Fruit fly (Drosophila melanogaster) whole organism, embryonic: ENCODE results near the gene CG2533.

Experiments
- ATbp ChIP-seq: fragments of 200-800 bp; sonication (Bioruptor generic); optimal IDR thresholded peaks from 2 replicates; lab custom pipeline; 2017; ENCODE audit warnings: missing biosample characterization, mild to moderate bottlenecking, missing genetic modification characterization, missing genetic modification reagents
- BtbVII ChIP-seq: fragments of 200-800 bp; sonication (Bioruptor generic); optimal IDR thresholded peaks from 3 replicates; lab custom pipeline; 2017; ENCODE audit warnings: missing biosample characterization, mild to moderate bottlenecking, missing genetic modification characterization
- CG1024 ChIP-seq: fragments of 200-800 bp; sonication (Bioruptor generic); IDR thresholded peaks from 2 replicates; pipeline ENCODE4 v1.3.6; 2022; ENCODE audit warnings: missing biosample characterization, missing genetic modification characterization
- CG10267 ChIP-seq: fragments of 200-800 bp; sonication (Bioruptor generic); optimal IDR thresholded peaks from 2 replicates; lab custom pipeline; 2018; ENCODE audit warnings: missing biosample characterization, mild to moderate bottlenecking, missing genetic modification characterization, moderate library complexity
- CG10565 ChIP-seq: fragments of 200-800 bp; sonication (Bioruptor generic); optimal IDR thresholded peaks from 3 replicates; lab custom pipeline; 2016; ENCODE audit warnings: missing biosample characterization, mild to moderate bottlenecking, missing genetic modification characterization
- CG11093 ChIP-seq: fragments of 200-800 bp; sonication (Bioruptor generic); IDR thresholded peaks from 3 replicates; pipeline ENCODE4 v1.3.6; 2022; ENCODE audit warnings: missing biosample characterization, missing genetic modification characterization
- CG11696 ChIP-seq: fragments of 200-800 bp; sonication (Bioruptor generic); IDR thresholded peaks from 2 replicates; pipeline ENCODE4 v1.3.6; 2022; ENCODE audit warnings: missing biosample characterization, missing genetic modification characterization
- CG12104 ChIP-seq: fragments of 200-800 bp; sonication (Bioruptor generic); optimal IDR thresholded peaks from 3 replicates; lab custom pipeline; 2016; ENCODE audit warnings: missing biosample characterization, missing genetic modification characterization
- CG12942 ChIP-seq: fragments of 200-800 bp; sonication (Bioruptor generic); optimal IDR thresholded peaks from 3 replicates; lab custom pipeline; 2016; ENCODE audit warnings: missing biosample characterization, missing genetic modification characterization
- CG14965 ChIP-seq: fragments of 200-800 bp; sonication (Bioruptor generic); optimal IDR thresholded peaks from 2 replicates; lab custom pipeline; 2016; ENCODE audit warnings: missing biosample characterization, missing genetic modification characterization, borderline replicate concordance
- CG15011 ChIP-seq: fragments of 200-800 bp; sonication (Bioruptor generic); optimal IDR thresholded peaks from 3 replicates; lab custom pipeline; 2018; ENCODE audit warnings: missing biosample characterization, mild to moderate bottlenecking, missing genetic modification characterization
- CG15696 ChIP-seq: fragments of 200-800 bp; sonication (Bioruptor generic); optimal IDR thresholded peaks from 2 replicates; lab custom pipeline; 2019; ENCODE audit warnings: missing biosample characterization, mild to moderate bottlenecking, missing genetic modification characterization, moderate library complexity
- CG16863 ChIP-seq: fragments of 200-800 bp; sonication (Bioruptor generic); optimal IDR thresholded peaks from 3 replicates; lab custom pipeline; 2016; ENCODE audit warnings: missing biosample characterization, missing genetic modification characterization
- CG31441 ChIP-seq: fragments of 200-800 bp; sonication (Bioruptor generic); IDR thresholded peaks from 2 replicates; pipeline ENCODE4 v1.3.6; 2022; ENCODE audit warnings: missing biosample characterization, missing genetic modification characterization
- CG3995 ChIP-seq: fragments of 200-800 bp; sonication (Bioruptor generic); optimal IDR thresholded peaks from 3 replicates; lab custom pipeline; 2016; ENCODE audit warnings: missing biosample characterization, missing genetic modification characterization
- CG42726 ChIP-seq: fragments of 200-800 bp; sonication (Bioruptor generic); IDR thresholded peaks from 2 replicates; pipeline ENCODE4 v1.3.6; 2022; ENCODE audit warnings: missing biosample characterization, missing genetic modification characterization; ENCODE audit not compliant: partially characterized antibody
- CG4282 ChIP-seq: fragments of 200-800 bp; sonication (Bioruptor generic); optimal IDR thresholded peaks from 2 replicates; lab custom pipeline; 2016; ENCODE audit warnings: missing biosample characterization, missing genetic modification characterization
- CG4707 ChIP-seq: fragments of 200-800 bp; sonication (Bioruptor generic); optimal IDR thresholded peaks from 2 replicates; lab custom pipeline; 2018; ENCODE audit warnings: missing biosample characterization, mild to moderate bottlenecking, missing genetic modification characterization, moderate library complexity
- CG6765 ChIP-seq: fragments of 200-800 bp; sonication (Bioruptor generic); optimal IDR thresholded peaks from 3 replicates; lab custom pipeline; 2017; ENCODE audit warnings: missing biosample characterization, mild to moderate bottlenecking, missing genetic modification characterization
- Chrac-16 ChIP-seq: fragments of 200-800 bp; sonication (Bioruptor generic); optimal IDR thresholded peaks from 3 replicates; lab custom pipeline; 2016; ENCODE audit warnings: missing biosample characterization, missing genetic modification characterization
- Doc3 ChIP-seq: fragments of 200-800 bp; sonication (Bioruptor generic); IDR thresholded peaks from 3 replicates; pipeline ENCODE4 v1.3.6; 2022; ENCODE audit warnings: missing biosample characterization, missing genetic modification characterization; ENCODE audit not compliant: partially characterized antibody
- Dref ChIP-seq: fragments of 200-800 bp; sonication (Bioruptor generic); IDR thresholded peaks from 2 replicates; pipeline ENCODE4 v1.3.6; 2022; ENCODE audit warnings: missing biosample characterization, missing genetic modification characterization
- HLH3B ChIP-seq: fragments of 200-800 bp; sonication (Bioruptor generic); IDR thresholded peaks from 2 replicates; pipeline ENCODE4 v1.3.6; 2022; ENCODE audit warnings: missing biosample characterization, missing genetic modification characterization
- Hsf ChIP-seq: fragments of 200-800 bp; sonication (Bioruptor generic); optimal IDR thresholded peaks from 3 replicates; lab custom pipeline; 2016; ENCODE audit warnings: missing biosample characterization, missing genetic modification characterization
- MESR4 ChIP-seq: fragments of 200-800 bp; sonication (Bioruptor generic); optimal IDR thresholded peaks from 2 replicates; lab custom pipeline; 2018; ENCODE audit warnings: missing biosample characterization, mild to moderate bottlenecking, missing genetic modification characterization, moderate library complexity
- Med ChIP-seq: fragments of 200-800 bp; sonication (Bioruptor generic); peaks from one replicate; lab custom pipeline; 2016; ENCODE audit warnings: missing biosample characterization, missing genetic modification characterization, mild to moderate bottlenecking, inconsistent platforms, moderate library complexity
- Meics ChIP-seq: fragments of 200-800 bp; sonication (Bioruptor generic); optimal IDR thresholded peaks from 2 replicates; lab custom pipeline; 2017; ENCODE audit warnings: missing biosample characterization, mild to moderate bottlenecking, missing genetic modification characterization
- Mrtf ChIP-seq: fragments of 200-800 bp; sonication (Bioruptor generic); IDR thresholded peaks from 3 replicates; pipeline ENCODE4 v1.3.6; 2022; ENCODE audit warnings: missing biosample characterization, missing genetic modification characterization
- NC2α ChIP-seq: fragments of 200-800 bp; sonication (Bioruptor generic); optimal IDR thresholded peaks from 2 replicates; lab custom pipeline; 2016; ENCODE audit warnings: missing biosample characterization, missing genetic modification characterization
- NfI ChIP-seq: fragments of 200-800 bp; sonication (Bioruptor generic); optimal IDR thresholded peaks from 3 replicates; lab custom pipeline; 2018; ENCODE audit warnings: missing biosample characterization, mild to moderate bottlenecking, missing genetic modification characterization, moderate library complexity
- Ravus ChIP-seq: fragments of 200-800 bp; sonication (Bioruptor generic); IDR thresholded peaks from 2 replicates; pipeline ENCODE4 v1.3.6; 2022; ENCODE audit warnings: missing biosample characterization, missing genetic modification characterization
- Sox102F ChIP-seq: fragments of 200-800 bp; sonication (Bioruptor generic); optimal IDR thresholded peaks from 2 replicates; lab custom pipeline; 2018; ENCODE audit warnings: missing biosample characterization, mild to moderate bottlenecking, missing genetic modification characterization, moderate library complexity
- Trl ChIP-seq, 3 experiments: fragments of >200 bp in 2 of 3; fragments of 200-800 bp in 1 of 3; sonication (Bioruptor generic) in 1 of 3; optimal IDR thresholded peaks; 2 replicates in 1 of 3; 3 replicates in 2 of 3; lab custom pipeline; 2016 to 2017; ENCODE audit warnings: missing biosample characterization in 1 of 3, missing genetic modification characterization in 1 of 3
- ase ChIP-seq: fragments of 200-800 bp; sonication (Bioruptor generic); IDR thresholded peaks from 3 replicates; pipeline ENCODE4 v1.3.6; 2022; ENCODE audit warnings: missing biosample characterization, missing genetic modification characterization
- bbx ChIP-seq: fragments of 200-800 bp; sonication (Bioruptor generic); IDR thresholded peaks from 2 replicates; pipeline ENCODE4 v1.3.6; 2022; ENCODE audit warnings: missing biosample characterization, missing genetic modification characterization; ENCODE audit not compliant: partially characterized antibody
- bowl ChIP-seq: fragments of 200-800 bp; sonication (Bioruptor generic); IDR thresholded peaks from 2 replicates; pipeline ENCODE4 v1.3.6; 2022; ENCODE audit warnings: missing biosample characterization, missing genetic modification characterization
- chn ChIP-seq: fragments of 200-800 bp; sonication (Bioruptor generic); optimal IDR thresholded peaks from 2 replicates; lab custom pipeline; 2016; ENCODE audit warnings: missing biosample characterization, missing genetic modification characterization
- dm ChIP-seq: fragments of 200-800 bp; sonication (Bioruptor generic); optimal IDR thresholded peaks from 3 replicates; lab custom pipeline; 2016; ENCODE audit warnings: missing biosample characterization, missing genetic modification characterization
- ewg ChIP-seq: fragments of 200-800 bp; sonication (Bioruptor generic); optimal IDR thresholded peaks from 3 replicates; lab custom pipeline; 2017; ENCODE audit warnings: mild to moderate bottlenecking, missing biosample characterization, missing genetic modification reagents, missing genetic modification characterization
- gcm2 ChIP-seq: fragments of 200-800 bp; sonication (Bioruptor generic); optimal IDR thresholded peaks from 2 replicates; lab custom pipeline; 2016; ENCODE audit warnings: missing biosample characterization, missing genetic modification characterization
- gfzf ChIP-seq: fragments of 200-800 bp; sonication (Bioruptor generic); optimal IDR thresholded peaks from 2 replicates; lab custom pipeline; 2016; ENCODE audit warnings: missing biosample characterization, mild to moderate bottlenecking, missing genetic modification characterization, moderate library complexity
- grau ChIP-seq: fragments of 200-800 bp; optimal IDR thresholded peaks from 3 replicates; lab custom pipeline; 2019; ENCODE audit warnings: missing biosample characterization, mild to moderate bottlenecking, missing genetic modification characterization, moderate library complexity
- peb ChIP-seq: fragments of 200-800 bp; sonication (Bioruptor generic); IDR thresholded peaks from 2 replicates; pipeline ENCODE4 v1.3.6; 2022; ENCODE audit warnings: missing biosample characterization, missing genetic modification characterization
- pita ChIP-seq: fragments of 200-800 bp; sonication (Bioruptor generic); optimal IDR thresholded peaks from 2 replicates; lab custom pipeline; 2017; ENCODE audit warnings: missing biosample characterization, mild to moderate bottlenecking, missing genetic modification characterization
- sim ChIP-seq: fragments of 200-800 bp; sonication (Bioruptor generic); IDR thresholded peaks from 2 replicates; pipeline ENCODE4 v1.3.6; 2022; ENCODE audit warnings: missing biosample characterization, missing genetic modification characterization
- sisA ChIP-seq: fragments of 200-800 bp; sonication (Bioruptor generic); IDR thresholded peaks from 2 replicates; pipeline ENCODE4 v1.3.6; 2022; ENCODE audit warnings: missing biosample characterization, missing genetic modification characterization
- so ChIP-seq: fragments of 200-800 bp; sonication (Bioruptor generic); IDR thresholded peaks from 3 replicates; pipeline ENCODE4 v1.3.6; 2022; ENCODE audit warnings: missing biosample characterization, missing genetic modification characterization
- ttk ChIP-seq: fragments of 200-800 bp; sonication (Bioruptor generic); IDR thresholded peaks from 2 replicates; pipeline ENCODE4 v2.1.2; 2022; ENCODE audit warnings: missing biosample characterization, missing genetic modification characterization

CG2533 gene

dm6 chrX:11559728-11560724, 44.0 kb downstream of the CG2533 start (continued):
- TF ChIP-seq CG1024 (GFP tag; lab: Robert Waterston, UW) (no peak), ase (GFP tag; lab: Robert Waterston, UW) (no peak), CG11093 (GFP tag; lab: Robert Waterston, UW) (peak; percentile 45; the same call in 1 of the 3 replicates), CG14965 (GFP tag; lab: Kevin White, UChicago) (no peak), Sox102F (GFP tag; lab: Kevin White, UChicago) (peak; percentile 90), Ravus (GFP tag; lab: Robert Waterston, UW) (no peak), CG3995 (peak; percentile 44), CG4282 (no peak), so (peak; percentile 76), Chrac-16 (GFP tag; lab: Kevin White, UChicago) (peak; percentile 57), CG15011 (GFP tag; lab: Kevin White, UChicago) (peak; percentile 82), CG16863 (GFP tag; lab: Kevin White, UChicago) (no peak), ttk (GFP tag; lab: Robert Waterston, UW) (peak; percentile 40; the same call in 1 of the 2 replicates), MESR4 (GFP tag; lab: Kevin White, UChicago) (no peak), Dref (no peak), bbx (GFP tag; lab: Robert Waterston, UW) (no peak; the same call in 1 of the 2 replicates), gcm2 (GFP tag; lab: Kevin White, UChicago) (no peak), Hsf (peak; percentile 41), grau (tag; lab: Kevin White, UChicago) (peak; percentile 92), CG11696 (GFP tag; lab: Robert Waterston, UW) (peak; percentile 76), sim (GFP tag; lab: Robert Waterston, UW) (no peak; the same call in 1 of the 2 replicates), CG12942 (peak; percentile 56), NC2α (GFP tag; lab: Kevin White, UChicago) (no peak), gfzf (GFP tag; lab: Kevin White, UChicago) (no peak), CG10267 (tag; lab: Kevin White, UChicago) (peak; percentile 78), peb (no peak), pita (GFP tag; lab: Kevin White, UChicago) (no peak), HLH3B (peak; percentile 67), CG4707 (GFP tag; lab: Kevin White, UChicago) (peak; percentile 56), NfI (GFP tag; lab: Kevin White, UChicago) (peak; percentile 81), ewg (peak; percentile 65), Med (GFP tag; lab: Kevin White, UChicago) (peak; percentile 80), Mrtf (GFP tag; lab: Robert Waterston, UW) (peak; percentile 35; the same call in 1 of the 3 replicates), CG10565 (GFP tag; lab: Kevin White, UChicago) (no peak), chn (GFP tag; lab: Kevin White, UChicago) (no peak), CG31441 (peak; percentile 92), dm (GFP tag; lab: Kevin White, UChicago) (peak; percentile 5), bowl (GFP tag; lab: Robert Waterston, UW) (no peak), Doc3 (GFP tag; lab: Robert Waterston, UW) (no peak), ATbp (GFP tag; lab: Kevin White, UChicago) (peak; percentile 84), BtbVII (peak; percentile 88), Trl (optimal IDR thresholded peaks at IDR 0.05; lab: Kevin White, UChicago) (no peak), Trl (GFP tag; optimal IDR thresholded peaks at IDR 0.05; lab: Kevin White, UChicago) (peak; percentile 9), CG6765 (GFP tag; lab: Kevin White, UChicago) (peak; percentile 82), CG15696 (tag; lab: Kevin White, UChicago) (peak; percentile 49), Meics (GFP tag; lab: Kevin White, UChicago) (peak; percentile 91), sisA (GFP tag; lab: Robert Waterston, UW) (peak; percentile 47), CG42726 (GFP tag; lab: Robert Waterston, UW) (no peak), CG12104 (GFP tag; lab: Kevin White, UChicago) (peak; percentile 90)
